Fruit fly (Drosophila melanogaster): ENCODE measurements around the gene glo.

The glo gene

DNA sequence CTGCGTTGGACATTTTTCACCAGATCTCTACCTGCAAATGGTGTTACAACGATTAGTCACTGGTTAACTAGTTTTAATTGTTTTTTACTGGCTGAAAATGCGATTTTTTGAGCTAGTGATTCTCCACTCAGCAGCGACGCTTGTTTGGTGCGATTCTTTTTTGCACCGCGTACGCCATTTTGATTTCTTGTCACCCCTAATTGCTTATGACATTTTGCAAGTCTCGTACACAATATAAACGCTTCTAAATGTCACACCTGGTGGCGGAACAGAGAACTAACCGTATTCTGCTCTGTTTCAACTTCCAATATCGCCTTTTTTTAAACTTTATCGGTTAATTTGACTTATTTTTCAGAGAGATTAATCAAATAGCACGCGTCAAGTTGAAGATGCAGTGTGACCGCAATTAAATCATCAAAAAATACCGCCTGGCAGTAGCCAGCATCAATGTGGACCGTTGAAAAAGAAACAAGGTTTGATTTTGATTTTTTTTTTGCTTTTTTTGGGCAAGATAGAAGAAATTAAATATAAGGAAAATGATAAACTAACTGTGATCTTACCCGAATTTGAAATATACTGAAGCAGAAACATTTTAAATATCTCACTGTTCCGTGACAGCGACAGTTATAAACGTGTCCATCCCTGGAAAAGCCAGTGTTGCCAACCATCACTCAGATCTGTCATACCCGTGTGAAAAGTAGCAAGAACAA, at the start of gene glo, which contains the start of gene COX5A:
Gene glo, minus strand, starts transcription at position 491 of the 710 bp plus-strand sequence.
Gene COX5A, plus strand, starts transcription at position 430 of the 710 bp plus-strand sequence.
- TF ChIP-seq CG17806 (tag; optimal IDR thresholded peaks at IDR 0.05) (peak; percentile 21), CG15710 (tag; optimal IDR thresholded peaks at IDR 0.05) (peak; percentile 52), CG9948 (tag; optimal IDR thresholded peaks at IDR 0.05) (peak; percentile 9), CG32121 (GFP tag; IDR thresholded peaks at IDR 0.05) (no peak), CG34367 (tag; optimal IDR thresholded peaks at IDR 0.05) (peak; percentile 26), CG8301 (tag; optimal IDR thresholded peaks at IDR 0.05) (peak; percentile 23), CG14655 (GFP tag; optimal IDR thresholded peaks at IDR 0.05) (no peak), CG12605 (GFP tag; IDR thresholded peaks at IDR 0.05) (peak; percentile 43; the same call in 1 of the 2 replicates), fd96Ca (GFP tag; IDR thresholded peaks at IDR 0.05) (no peak; the same call in 2 of the 3 replicates), CG4496 (GFP tag; IDR thresholded peaks at IDR 0.05) (peak; percentile 45; the same call in 2 of the 3 replicates), D1 (tag; optimal IDR thresholded peaks at IDR 0.05) (no peak), Pif1A (GFP tag; optimal IDR thresholded peaks at IDR 0.05) (no peak), CG8159 (tag; optimal IDR thresholded peaks at IDR 0.05) (peak; percentile 22), CG10348 (GFP tag; IDR thresholded peaks at IDR 0.05) (no peak), Ets98B (GFP tag; IDR thresholded peaks at IDR 0.05) (peak; percentile 63), gl (tag; optimal IDR thresholded peaks at IDR 0.05) (no peak), Snoo (tag; optimal IDR thresholded peaks at IDR 0.05) (peak; percentile 43), Pif1B (GFP tag; optimal IDR thresholded peaks at IDR 0.05) (no peak), rn (GFP tag; IDR thresholded peaks at IDR 0.05) (no peak), EcR (GFP tag; optimal IDR thresholded peaks at IDR 0.05) (no peak), CG13204 (GFP tag; optimal IDR thresholded peaks at IDR 0.05) (no peak)

DNA sequence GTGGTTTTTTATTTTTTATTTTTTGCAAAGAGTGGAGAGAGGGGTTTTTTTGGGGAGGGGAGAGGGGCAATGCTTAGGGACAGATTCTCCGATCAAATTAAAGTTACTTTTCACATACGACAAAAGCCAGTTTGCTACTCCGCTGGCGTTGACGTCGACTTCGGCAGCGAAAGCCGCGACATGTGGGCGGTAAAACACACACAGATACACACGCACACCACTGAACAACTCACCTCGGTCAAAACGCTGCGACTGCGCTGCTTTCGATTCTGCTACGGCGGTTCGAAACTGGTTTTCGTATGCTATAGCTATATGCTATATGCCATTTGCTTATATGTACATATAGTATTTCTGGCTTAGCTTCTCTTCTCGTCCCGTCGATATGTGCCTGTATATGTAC, 49.3 kb upstream of the glo start:
- TF ChIP-seq CG14655 (GFP tag; optimal IDR thresholded peaks at IDR 0.05) (no peak), CG12605 (GFP tag; IDR thresholded peaks at IDR 0.05) (no peak), fd96Ca (GFP tag; IDR thresholded peaks at IDR 0.05) (no peak), CG4496 (GFP tag; IDR thresholded peaks at IDR 0.05) (no peak), Snoo (tag; optimal IDR thresholded peaks at IDR 0.05) (no peak), rn (GFP tag; IDR thresholded peaks at IDR 0.05) (no peak), CG10348 (GFP tag; IDR thresholded peaks at IDR 0.05) (no peak), Ets98B (GFP tag; IDR thresholded peaks at IDR 0.05) (no peak), CG32121 (GFP tag; IDR thresholded peaks at IDR 0.05) (no peak), gl (tag; optimal IDR thresholded peaks at IDR 0.05) (no peak), Pif1B (GFP tag; optimal IDR thresholded peaks at IDR 0.05) (no peak), CG15710 (tag; optimal IDR thresholded peaks at IDR 0.05) (no peak), CG8301 (tag; optimal IDR thresholded peaks at IDR 0.05) (no peak), CG17806 (tag; optimal IDR thresholded peaks at IDR 0.05) (no peak), D1 (tag; optimal IDR thresholded peaks at IDR 0.05) (no peak), CG34367 (tag; optimal IDR thresholded peaks at IDR 0.05) (no peak), Pif1A (GFP tag; optimal IDR thresholded peaks at IDR 0.05) (no peak), CG8159 (tag; optimal IDR thresholded peaks at IDR 0.05) (no peak), EcR (GFP tag; optimal IDR thresholded peaks at IDR 0.05) (no peak)

DNA sequence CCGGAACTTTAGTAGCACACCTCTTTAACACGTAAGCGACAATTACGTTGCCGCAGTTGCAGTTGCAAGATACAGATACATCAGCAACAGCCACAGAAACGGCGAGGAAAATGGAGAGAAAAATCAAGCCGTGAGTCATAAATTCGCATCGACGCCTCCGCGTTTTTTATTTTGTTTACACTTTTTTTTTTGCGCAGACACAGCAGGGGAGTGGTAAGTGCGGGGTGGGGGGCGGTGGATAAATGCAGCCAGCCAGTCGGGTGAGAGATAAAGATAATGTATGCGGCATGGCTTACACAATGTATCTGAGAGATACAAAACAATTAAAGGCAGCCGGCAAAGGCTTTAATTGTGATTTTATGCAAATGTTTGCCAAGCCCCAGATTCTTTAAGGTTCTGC, 45.9 kb upstream of the glo start:
- TF ChIP-seq CG15710 (tag; optimal IDR thresholded peaks at IDR 0.05) (peak; percentile 45), gl (tag; optimal IDR thresholded peaks at IDR 0.05) (peak; percentile 23), CG4496 (GFP tag; IDR thresholded peaks at IDR 0.05) (peak; percentile 27; the same call in 1 of the 3 replicates), CG9948 (tag; optimal IDR thresholded peaks at IDR 0.05) (no peak), CG8159 (tag; optimal IDR thresholded peaks at IDR 0.05) (peak; percentile 36), fd96Ca (GFP tag; IDR thresholded peaks at IDR 0.05) (0 out of 3 replicates have a peak, but pooled peaks have one; percentile 31), CG32121 (GFP tag; IDR thresholded peaks at IDR 0.05) (0 out of 2 replicates have a peak, but pooled peaks have one; percentile 12), CG12605 (GFP tag; IDR thresholded peaks at IDR 0.05) (peak; percentile 37; the same call in 1 of the 2 replicates), CG13204 (GFP tag; optimal IDR thresholded peaks at IDR 0.05) (peak; percentile 74), CG34367 (tag; optimal IDR thresholded peaks at IDR 0.05) (peak; percentile 18), EcR (GFP tag; optimal IDR thresholded peaks at IDR 0.05) (peak; percentile 50), Pif1A (GFP tag; optimal IDR thresholded peaks at IDR 0.05) (peak; percentile 42), CG10348 (GFP tag; IDR thresholded peaks at IDR 0.05) (no peak), CG17806 (tag; optimal IDR thresholded peaks at IDR 0.05) (no peak), CG14655 (GFP tag; optimal IDR thresholded peaks at IDR 0.05) (peak; percentile 30), Snoo (tag; optimal IDR thresholded peaks at IDR 0.05) (peak; percentile 34), rn (GFP tag; IDR thresholded peaks at IDR 0.05) (no peak), D1 (tag; optimal IDR thresholded peaks at IDR 0.05) (no peak), CG8301 (tag; optimal IDR thresholded peaks at IDR 0.05) (no peak)

DNA sequence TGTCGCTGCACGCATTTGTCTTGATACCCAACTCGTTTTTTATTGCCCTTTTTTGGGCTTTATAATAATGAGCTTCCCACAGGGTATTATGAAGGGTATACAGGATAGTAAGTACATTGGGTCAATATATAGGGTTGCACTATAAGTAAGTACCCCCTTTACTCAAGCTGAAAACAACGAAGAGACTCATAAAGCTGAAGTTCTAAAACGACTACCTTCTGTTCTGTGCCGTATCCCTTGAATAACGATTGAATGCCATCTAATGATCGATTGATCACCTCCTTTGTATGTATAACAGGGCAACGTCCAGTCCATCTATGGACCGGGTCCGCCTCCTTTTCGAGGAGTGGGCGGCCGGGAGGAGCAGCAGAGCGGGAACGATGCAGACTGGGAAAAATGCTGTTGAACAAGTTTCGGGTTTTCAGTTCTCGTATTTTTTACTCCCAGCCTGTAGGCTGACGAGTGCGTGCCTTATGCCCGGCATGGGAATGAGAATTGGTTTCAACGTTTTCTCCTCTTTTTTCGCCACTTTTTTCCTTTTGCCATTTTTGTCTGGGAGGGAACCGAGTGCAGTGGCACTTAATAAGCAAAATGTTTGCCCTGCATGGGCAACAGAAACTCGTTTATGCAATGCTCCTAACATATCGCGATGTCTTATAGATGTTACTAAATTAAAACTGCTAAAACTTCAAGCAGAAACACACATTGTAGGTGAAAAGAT, 40.5 kb upstream of the glo start:
- TF ChIP-seq CG17806 (tag; optimal IDR thresholded peaks at IDR 0.05) (peak; percentile 15), CG8301 (tag; optimal IDR thresholded peaks at IDR 0.05) (no peak), gl (tag; optimal IDR thresholded peaks at IDR 0.05) (peak; percentile 38), CG4496 (GFP tag; IDR thresholded peaks at IDR 0.05) (0 out of 3 replicates have a peak, but pooled peaks have one; percentile 35), CG8159 (tag; optimal IDR thresholded peaks at IDR 0.05) (peak; percentile 48), rn (GFP tag; IDR thresholded peaks at IDR 0.05) (no peak), Pif1B (GFP tag; optimal IDR thresholded peaks at IDR 0.05) (no peak), EcR (GFP tag; optimal IDR thresholded peaks at IDR 0.05) (peak; percentile 65), CG10348 (GFP tag; IDR thresholded peaks at IDR 0.05) (no peak), CG13204 (GFP tag; optimal IDR thresholded peaks at IDR 0.05) (peak; percentile 30), Pif1A (GFP tag; optimal IDR thresholded peaks at IDR 0.05) (no peak), Snoo (tag; optimal IDR thresholded peaks at IDR 0.05) (peak; percentile 27), CG9948 (tag; optimal IDR thresholded peaks at IDR 0.05) (peak; percentile 36), CG12605 (GFP tag; IDR thresholded peaks at IDR 0.05) (peak; percentile 23; the same call in 1 of the 2 replicates), CG15710 (tag; optimal IDR thresholded peaks at IDR 0.05) (peak; percentile 33), D1 (tag; optimal IDR thresholded peaks at IDR 0.05) (no peak), CG14655 (GFP tag; optimal IDR thresholded peaks at IDR 0.05) (peak; percentile 32), Ets98B (GFP tag; IDR thresholded peaks at IDR 0.05) (no peak), CG32121 (GFP tag; IDR thresholded peaks at IDR 0.05) (no peak), fd96Ca (GFP tag; IDR thresholded peaks at IDR 0.05) (peak; percentile 28; the same call in 1 of the 3 replicates), CG34367 (tag; optimal IDR thresholded peaks at IDR 0.05) (no peak)

All from whole organism, pupa.